Worm (Caenorhabditis elegans): ENCODE data around the gene ubxn-5.

DNA sequence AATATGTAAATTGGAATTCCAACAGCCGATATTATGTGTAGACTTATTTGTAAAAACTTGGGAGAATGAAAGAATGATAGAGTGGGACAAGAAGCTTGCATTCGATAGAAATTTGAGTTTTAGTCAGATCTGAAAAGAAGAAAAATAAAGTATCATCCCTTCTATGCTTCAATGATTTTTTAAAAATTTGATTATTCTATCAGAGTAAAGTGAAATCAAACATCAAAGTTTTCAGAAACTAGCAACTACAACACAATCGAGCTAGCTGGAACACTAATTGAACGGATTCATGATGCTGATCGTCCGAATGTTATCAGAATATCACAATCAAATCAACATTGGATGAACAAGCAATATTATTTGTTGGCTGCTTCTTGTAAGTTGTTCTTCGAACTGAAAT lies 7.3 kb downstream of the ubxn-5 start, which contains the start of gene srh-135:
- no peak for TF ChIP-seq ref-2 (tag; optimal IDR thresholded peaks at IDR 0.05)
- TF ChIP-seq ceh-14 (tag; optimal IDR thresholded peaks at IDR 0.05), result no peak
- no peak for TF ChIP-seq ama-1 (optimal IDR thresholded peaks at IDR 0.05)
- no peak for TF ChIP-seq pat-9 (tag; optimal IDR thresholded peaks at IDR 0.05)
- no peak for TF ChIP-seq ceh-48 (tag; optimal IDR thresholded peaks at IDR 0.05)
- no peak for TF ChIP-seq nhr-11 (tag; optimal IDR thresholded peaks at IDR 0.05)
- TF ChIP-seq elt-2 (tag; optimal IDR thresholded peaks at IDR 0.05), result no peak
- TF ChIP-seq ceh-31 (tag; optimal IDR thresholded peaks at IDR 0.05), result no peak
